Fruit fly (Drosophila melanogaster) whole organism, embryonic: ENCODE results near the gene Hsp67Ba.

ENCODE experiments used
- Abd-B ChIP-seq: fragments of 200-800 bp; sonication (Bioruptor generic); optimal IDR thresholded peaks from 2 replicates; lab custom pipeline; 2018; ENCODE audit warnings: missing biosample characterization, mild to moderate bottlenecking, missing genetic modification characterization, moderate library complexity
- B-H2 ChIP-seq: fragments of 200-800 bp; sonication (Bioruptor generic); optimal IDR thresholded peaks from 2 replicates; lab custom pipeline; 2018; ENCODE audit warnings: missing biosample characterization, mild to moderate bottlenecking, missing genetic modification characterization
- CG11456 ChIP-seq: fragments of 200-800 bp; sonication (Bioruptor generic); IDR thresholded peaks from 3 replicates; pipeline ENCODE4 v1.3.6; 2022; ENCODE audit warnings: missing biosample characterization, missing genetic modification characterization
- CG11696 ChIP-seq: fragments of 200-800 bp; sonication (Bioruptor generic); IDR thresholded peaks from 2 replicates; pipeline ENCODE4 v1.3.6; 2022; ENCODE audit warnings: missing biosample characterization, missing genetic modification characterization
- CG12942 ChIP-seq: fragments of 200-800 bp; sonication (Bioruptor generic); optimal IDR thresholded peaks from 3 replicates; lab custom pipeline; 2016; ENCODE audit warnings: missing biosample characterization, missing genetic modification characterization
- CG13424 ChIP-seq: fragments of 200-800 bp; sonication (Bioruptor generic); optimal IDR thresholded peaks from 2 replicates; lab custom pipeline; 2019; ENCODE audit warnings: missing biosample characterization, mild to moderate bottlenecking, missing genetic modification characterization, moderate library complexity
- CG14014 ChIP-seq: fragments of 200-800 bp; sonication (Bioruptor generic); IDR thresholded peaks from 2 replicates; pipeline ENCODE4 v1.3.6; 2022; ENCODE audit warnings: missing biosample characterization, missing genetic modification characterization
- CG14667 ChIP-seq: fragments of 200-800 bp; sonication (Bioruptor generic); IDR thresholded peaks from 2 replicates; pipeline ENCODE4 v1.3.6; 2022; ENCODE audit warnings: missing biosample characterization, missing genetic modification characterization
- CG1602 ChIP-seq: fragments of 200-800 bp; sonication (Bioruptor generic); optimal IDR thresholded peaks from 3 replicates; lab custom pipeline; 2016; ENCODE audit warnings: missing biosample characterization, missing genetic modification characterization
- CG17359 ChIP-seq: fragments of 200-800 bp; sonication (Bioruptor generic); optimal IDR thresholded peaks from 3 replicates; lab custom pipeline; 2018; ENCODE audit warnings: missing biosample characterization, mild to moderate bottlenecking, missing genetic modification characterization, moderate library complexity
- CG2199 ChIP-seq: fragments of 200-800 bp; sonication (Bioruptor generic); IDR thresholded peaks from 3 replicates; pipeline ENCODE4 v1.3.6; 2022; ENCODE audit warnings: missing biosample characterization, missing genetic modification characterization
- CG32767 ChIP-seq: fragments of 200-800 bp; sonication (Bioruptor generic); IDR thresholded peaks from 2 replicates; pipeline ENCODE4 v1.3.6; 2022; ENCODE audit warnings: missing biosample characterization, missing genetic modification characterization
- CG7271 ChIP-seq: fragments of 200-800 bp; sonication (Bioruptor generic); optimal IDR thresholded peaks from 2 replicates; lab custom pipeline; 2018; ENCODE audit warnings: missing biosample characterization, mild to moderate bottlenecking, missing genetic modification characterization, moderate library complexity
- CG7928 ChIP-seq: fragments of 200-800 bp; sonication (Bioruptor generic); optimal IDR thresholded peaks from 2 replicates; lab custom pipeline; 2017; ENCODE audit warnings: missing biosample characterization, mild to moderate bottlenecking, missing genetic modification characterization
- CG9609 ChIP-seq: fragments of 200-800 bp; sonication (Bioruptor generic); optimal IDR thresholded peaks from 3 replicates; lab custom pipeline; 2016; ENCODE audit warnings: missing biosample characterization, missing genetic modification characterization
- CG9876 ChIP-seq: fragments of 200-800 bp; sonication (Bioruptor generic); optimal IDR thresholded peaks from 2 replicates; lab custom pipeline; 2016; ENCODE audit warnings: missing biosample characterization, missing genetic modification characterization
- D ChIP-seq, 2 experiments: fragments of 200-800 bp in 1 of 2; fragments of >200 bp in 1 of 2; sonication (Bioruptor generic) in 1 of 2; optimal IDR thresholded peaks; 2 replicates in 1 of 2; 3 replicates in 1 of 2; lab custom pipeline; 2017; ENCODE audit warnings: mild to moderate bottlenecking in 1 of 2, missing biosample characterization in 1 of 2, missing genetic modification characterization in 1 of 2, missing genetic modification reagents in 1 of 2
- Deaf1 ChIP-seq: fragments of 200-800 bp; optimal IDR thresholded peaks from 3 replicates; lab custom pipeline; 2019; ENCODE audit warnings: missing biosample characterization, mild to moderate bottlenecking, missing genetic modification characterization, moderate library complexity
- Ets65A ChIP-seq: fragments of 200-800 bp; sonication (Bioruptor generic); peaks from one replicate; lab custom pipeline; 2016; ENCODE audit warnings: missing biosample characterization, missing genetic modification characterization
- Ets97D ChIP-seq: fragments of 200-800 bp; sonication (Bioruptor generic); optimal IDR thresholded peaks from 3 replicates; lab custom pipeline; 2016; ENCODE audit warnings: missing biosample characterization, missing genetic modification characterization
- HLH3B ChIP-seq: fragments of 200-800 bp; sonication (Bioruptor generic); IDR thresholded peaks from 2 replicates; pipeline ENCODE4 v1.3.6; 2022; ENCODE audit warnings: missing biosample characterization, missing genetic modification characterization
- HmgD ChIP-seq: fragments of 200-800 bp; sonication (Bioruptor generic); optimal IDR thresholded peaks from 3 replicates; lab custom pipeline; 2016; ENCODE audit warnings: missing biosample characterization, missing genetic modification characterization
- Med ChIP-seq: fragments of 200-800 bp; sonication (Bioruptor generic); peaks from one replicate; lab custom pipeline; 2016; ENCODE audit warnings: missing biosample characterization, missing genetic modification characterization, mild to moderate bottlenecking, inconsistent platforms, moderate library complexity
- ase ChIP-seq: fragments of 200-800 bp; sonication (Bioruptor generic); IDR thresholded peaks from 3 replicates; pipeline ENCODE4 v1.3.6; 2022; ENCODE audit warnings: missing biosample characterization, missing genetic modification characterization
- ato ChIP-seq: fragments of 200-800 bp; sonication (Bioruptor generic); IDR thresholded peaks from 2 replicates; pipeline ENCODE4 v1.3.6; 2022; ENCODE audit warnings: missing biosample characterization, missing genetic modification characterization; ENCODE audit not compliant: partially characterized antibody
- bbx ChIP-seq: fragments of 200-800 bp; sonication (Bioruptor generic); IDR thresholded peaks from 2 replicates; pipeline ENCODE4 v1.3.6; 2022; ENCODE audit warnings: missing biosample characterization, missing genetic modification characterization; ENCODE audit not compliant: partially characterized antibody
- bcd ChIP-seq: fragments of 200-800 bp; sonication (Bioruptor generic); optimal IDR thresholded peaks from 2 replicates; lab custom pipeline; 2017; ENCODE audit warnings: missing biosample characterization, mild to moderate bottlenecking, missing genetic modification characterization
- btn ChIP-seq: fragments of 200-800 bp; sonication (Bioruptor generic); optimal IDR thresholded peaks from 2 replicates; lab custom pipeline; 2016; ENCODE audit warnings: missing biosample characterization, missing genetic modification characterization
- chif ChIP-seq, 2 experiments: fragments of 200-800 bp; sonication (Bioruptor generic); optimal IDR thresholded peaks; 3 replicates each; lab custom pipeline; 2016; ENCODE audit warnings: missing biosample characterization in 2 of 2, missing genetic modification characterization in 2 of 2
- crc ChIP-seq: fragments of 200-800 bp; sonication (Bioruptor generic); optimal IDR thresholded peaks from 2 replicates; lab custom pipeline; 2016; ENCODE audit warnings: missing biosample characterization, missing genetic modification characterization
- croc ChIP-seq: fragments of 200-800 bp; sonication (Bioruptor generic); conservative IDR thresholded peaks from 3 replicates; pipeline ENCODE4 v1.3.6; 2022; ENCODE audit warnings: missing biosample characterization, missing genetic modification characterization
- crol ChIP-seq: fragments of 200-800 bp; sonication (Bioruptor generic); IDR thresholded peaks from 2 replicates; pipeline ENCODE4 v1.3.6; 2022; ENCODE audit warnings: missing biosample characterization, missing genetic modification characterization
- dan ChIP-seq: fragments of 200-800 bp; sonication (Bioruptor generic); IDR thresholded peaks from 2 replicates; pipeline ENCODE4 v1.3.6; 2022; ENCODE audit warnings: missing biosample characterization, missing genetic modification characterization
- en ChIP-seq: fragments of 200-800 bp; sonication (Bioruptor generic); optimal IDR thresholded peaks from 2 replicates; lab custom pipeline; 2016; ENCODE audit warnings: missing biosample characterization, missing genetic modification characterization
- ewg ChIP-seq: fragments of 200-800 bp; sonication (Bioruptor generic); optimal IDR thresholded peaks from 3 replicates; lab custom pipeline; 2017; ENCODE audit warnings: mild to moderate bottlenecking, missing biosample characterization, missing genetic modification reagents, missing genetic modification characterization
- gem ChIP-seq: fragments of 200-800 bp; sonication (Bioruptor generic); optimal IDR thresholded peaks from 2 replicates; lab custom pipeline; 2019; ENCODE audit warnings: missing biosample characterization, mild to moderate bottlenecking, missing genetic modification characterization, moderate library complexity
- gfzf ChIP-seq: fragments of 200-800 bp; sonication (Bioruptor generic); optimal IDR thresholded peaks from 2 replicates; lab custom pipeline; 2016; ENCODE audit warnings: missing biosample characterization, mild to moderate bottlenecking, missing genetic modification characterization, moderate library complexity
- inv ChIP-seq: fragments of 200-800 bp; sonication (Bioruptor generic); IDR thresholded peaks from 2 replicates; pipeline ENCODE4 v1.3.6; 2022; ENCODE audit warnings: missing biosample characterization, missing genetic modification characterization; ENCODE audit not compliant: partially characterized antibody
- lab ChIP-seq: fragments of 200-800 bp; sonication (Bioruptor generic); optimal IDR thresholded peaks from 3 replicates; lab custom pipeline; 2017; ENCODE audit warnings: missing biosample characterization, missing genetic modification characterization, mild to moderate bottlenecking, moderate library complexity, missing genetic modification reagents
- lilli ChIP-seq: fragments of 200-800 bp; sonication (Bioruptor generic); optimal IDR thresholded peaks from 3 replicates; lab custom pipeline; 2016; ENCODE audit warnings: missing biosample characterization, missing genetic modification characterization
- mam ChIP-seq: fragments of 200-800 bp; sonication (Bioruptor generic); optimal IDR thresholded peaks from 3 replicates; lab custom pipeline; 2016; ENCODE audit warnings: missing biosample characterization, missing genetic modification characterization
- phol ChIP-seq: fragments of 200-800 bp; sonication (Bioruptor generic); optimal IDR thresholded peaks from 3 replicates; lab custom pipeline; 2018; ENCODE audit warnings: missing biosample characterization, mild to moderate bottlenecking, missing genetic modification characterization, moderate library complexity
- ro ChIP-seq: fragments of 200-800 bp; sonication (Bioruptor generic); IDR thresholded peaks from 2 replicates; pipeline ENCODE4 v1.3.6; 2022; ENCODE audit warnings: missing biosample characterization, missing genetic modification characterization
- salm ChIP-seq: fragments of 200-800 bp; sonication (Bioruptor generic); optimal IDR thresholded peaks from 2 replicates; lab custom pipeline; 2018; ENCODE audit warnings: missing biosample characterization, mild to moderate bottlenecking, missing genetic modification characterization
- sqz ChIP-seq: fragments of 200-800 bp; sonication (Bioruptor generic); optimal IDR thresholded peaks from 3 replicates; lab custom pipeline; 2018; ENCODE audit warnings: missing biosample characterization, mild to moderate bottlenecking, missing genetic modification characterization
- tap ChIP-seq: fragments of 200-800 bp; optimal IDR thresholded peaks from 3 replicates; lab custom pipeline; 2019; ENCODE audit warnings: missing biosample characterization, mild to moderate bottlenecking, missing genetic modification characterization, moderate library complexity
- tio ChIP-seq: fragments of 200-800 bp; sonication (Bioruptor generic); optimal IDR thresholded peaks from 2 replicates; lab custom pipeline; 2017; ENCODE audit warnings: missing biosample characterization, missing genetic modification characterization, inconsistent platforms
- usp ChIP-seq: fragments of >200 bp; optimal IDR thresholded peaks from 2 replicates; lab custom pipeline; 2017; ENCODE audit warnings: missing biosample characterization, missing genetic modification characterization
- vnd ChIP-seq: fragments of 200-800 bp; sonication (Bioruptor generic); IDR thresholded peaks from 3 replicates; pipeline ENCODE4 v1.3.6; 2022; ENCODE audit warnings: missing biosample characterization, missing genetic modification characterization; ENCODE audit not compliant: partially characterized antibody

The Hsp67Ba gene

DNA sequence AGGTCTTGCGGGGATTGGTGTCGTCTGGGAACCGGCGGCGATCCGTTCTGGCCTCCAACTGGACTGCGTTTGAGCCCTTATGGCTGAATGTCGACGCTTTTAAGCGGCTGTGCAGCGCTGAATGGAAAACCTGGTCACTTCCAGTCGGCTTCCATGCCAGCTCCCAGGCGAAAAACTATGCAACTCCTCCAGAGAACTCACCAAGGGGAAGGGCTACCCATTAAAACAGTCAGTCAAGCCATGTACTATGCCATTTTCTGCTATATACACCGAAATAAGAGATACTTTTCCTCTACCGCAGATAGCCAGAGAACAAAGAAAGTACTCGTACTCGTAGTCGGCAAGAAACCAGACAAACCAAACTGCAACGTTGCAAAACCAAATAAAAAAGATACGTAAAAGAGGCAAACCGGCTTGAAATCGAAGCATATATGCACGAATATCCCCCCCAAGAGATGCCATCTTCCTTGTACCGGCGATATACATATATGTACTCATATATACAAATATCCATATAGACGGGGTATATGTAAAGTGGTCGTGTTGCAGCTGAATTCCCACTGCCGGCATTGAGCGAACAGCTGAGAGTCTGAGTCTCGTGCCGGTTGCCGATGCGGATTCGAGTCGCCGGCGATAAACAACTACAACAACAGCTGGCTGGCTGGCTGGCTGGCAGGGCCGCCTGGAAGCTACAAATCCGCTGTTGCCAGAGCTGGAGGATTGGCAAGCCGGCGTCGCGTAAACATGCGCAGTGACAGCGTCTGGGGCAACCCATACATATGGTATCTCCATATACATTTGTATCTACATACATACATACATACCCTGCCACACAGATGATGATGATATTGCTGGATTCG is at the start of gene Hsp67Ba (continued):
- TF ChIP-seq btn (GFP tag; lab: Kevin White, UChicago): no peak
- no peak for TF ChIP-seq HmgD (GFP tag; lab: Kevin White, UChicago)
- TF ChIP-seq en (GFP tag; lab: Kevin White, UChicago): no peak
- no peak for TF ChIP-seq crol
- peak; percentile 24 for TF ChIP-seq B-H2
- no peak for TF ChIP-seq Abd-B
- TF ChIP-seq bcd: no peak
- TF ChIP-seq CG9876 (GFP tag; lab: Kevin White, UChicago): no peak
- TF ChIP-seq sqz: no peak
- TF ChIP-seq ewg: peak; percentile 56
- no peak for TF ChIP-seq CG9609 (GFP tag; lab: Kevin White, UChicago)
- TF ChIP-seq mam: no peak
- TF ChIP-seq chif (GFP tag; optimal IDR thresholded peaks at IDR 0.05; lab: Kevin White, UChicago): no peak
- no peak for TF ChIP-seq dan (GFP tag; lab: Robert Waterston, UW)
- no peak for TF ChIP-seq CG13424
- no peak for TF ChIP-seq CG2199 (GFP tag; lab: Robert Waterston, UW)
- no peak for TF ChIP-seq salm
- no peak for TF ChIP-seq gfzf (GFP tag; lab: Kevin White, UChicago)
- no peak for TF ChIP-seq HLH3B (GFP tag; lab: Robert Waterston, UW)
- peak; percentile 50 for TF ChIP-seq Med (GFP tag; lab: Kevin White, UChicago)
- TF ChIP-seq ro (GFP tag; lab: Robert Waterston, UW): no peak
- TF ChIP-seq Ets97D: no peak
- TF ChIP-seq CG12942 (GFP tag; lab: Kevin White, UChicago): no peak
- peak; percentile 53 for TF ChIP-seq Deaf1 (tag; lab: Kevin White, UChicago)
- TF ChIP-seq ato (GFP tag; lab: Robert Waterston, UW): no peak

DNA sequence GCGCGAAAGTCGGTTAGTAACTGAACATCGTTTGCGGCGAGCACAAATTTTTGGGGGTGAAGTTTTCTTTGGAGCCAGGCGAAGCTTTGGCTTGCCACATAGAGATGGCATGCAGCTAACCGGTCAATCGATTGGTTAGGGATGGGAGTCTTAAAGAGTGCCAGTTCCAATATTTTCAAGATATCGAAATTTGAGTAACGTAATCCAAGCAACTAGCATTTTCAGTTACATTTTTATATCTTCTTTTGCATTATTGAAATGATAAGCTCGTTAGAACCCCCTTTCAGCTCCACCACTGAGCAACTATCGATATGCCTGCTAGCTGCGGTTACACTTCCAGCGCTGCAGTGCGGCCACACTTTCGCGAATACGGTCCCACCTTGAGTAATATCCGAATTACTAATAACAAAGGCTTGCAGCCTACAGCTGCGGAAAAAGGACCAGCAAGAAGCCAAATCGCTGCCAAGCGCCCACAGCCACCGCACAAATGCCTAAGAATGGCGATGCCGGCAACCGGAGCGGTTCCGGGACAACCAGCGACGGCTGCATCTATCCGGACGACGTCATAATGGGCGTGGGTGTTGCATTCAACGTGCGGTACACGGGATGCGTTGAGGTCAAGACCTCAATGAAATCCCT is 47.4 kb upstream of the Hsp67Ba start, which contains the start of the genes Atat and Shc:
Atat (minus strand) TSS at position 103 of the 639 bp plus-strand sequence.
Shc (plus strand) TSS at position 355 of the 639 bp plus-strand sequence.
- peak; percentile 99 for TF ChIP-seq ase (GFP tag; lab: Robert Waterston, UW)
- peak; percentile 99 for TF ChIP-seq croc (GFP tag; lab: Robert Waterston, UW)
- TF ChIP-seq CG7928 (GFP tag; lab: Kevin White, UChicago): peak; percentile 85
- TF ChIP-seq tio (GFP tag; lab: Kevin White, UChicago): peak; percentile 99
- peak; percentile 100 for TF ChIP-seq Ets65A
- TF ChIP-seq CG14014: peak; percentile 99
- TF ChIP-seq crc (GFP tag; lab: Kevin White, UChicago): peak; percentile 98
- TF ChIP-seq lab (GFP tag; lab: Kevin White, UChicago): peak; percentile 99
- peak; percentile 98 for TF ChIP-seq CG17359 (tag; lab: Kevin White, UChicago)
- TF ChIP-seq CG11456: peak; percentile 100
- TF ChIP-seq bbx (GFP tag; lab: Robert Waterston, UW): peak; percentile 71; the same call in 1 of the 2 replicates
- peak; percentile 99 for TF ChIP-seq phol (tag; lab: Kevin White, UChicago)
- TF ChIP-seq CG14667 (GFP tag; lab: Robert Waterston, UW): peak; percentile 100
- peak; percentile 100 for TF ChIP-seq CG1602
- TF ChIP-seq CG32767 (GFP tag; lab: Robert Waterston, UW): peak; percentile 98
- TF ChIP-seq CG11696 (GFP tag; lab: Robert Waterston, UW): peak; percentile 95
- TF ChIP-seq gem (tag; lab: Kevin White, UChicago): peak; percentile 99
- peak; percentile 96 for TF ChIP-seq CG7271 (tag; lab: Kevin White, UChicago)
- TF ChIP-seq lilli (GFP tag; lab: Kevin White, UChicago): peak; percentile 100
- TF ChIP-seq vnd (GFP tag; lab: Robert Waterston, UW): peak; percentile 93
- peak; percentile 93 for TF ChIP-seq inv
- TF ChIP-seq usp (GFP tag; lab: Kevin White, UChicago): no peak
- no peak for TF ChIP-seq D (optimal IDR thresholded peaks at IDR 0.05; lab: Kevin White, UChicago)
- TF ChIP-seq D (GFP tag; optimal IDR thresholded peaks at IDR 0.05; lab: Kevin White, UChicago): peak; percentile 97
- peak; percentile 95 for TF ChIP-seq tap
